Fruit fly (Drosophila melanogaster) Kc167 (cell line): ENCODE results near the gene CG10222.

Experiments used
- Myc ChIP-seq: fragments of >200 bp; optimal IDR thresholded peaks from 2 replicates; lab custom pipeline; 2017; ENCODE audit warnings: missing external identifiers
- insv ChIP-seq: fragments of >200 bp; optimal IDR thresholded peaks from 3 replicates; lab custom pipeline; 2018; ENCODE audit warnings: missing external identifiers
- psq ChIP-seq: fragments of >200 bp; optimal IDR thresholded peaks from 2 replicates; lab custom pipeline; 2017; ENCODE audit warnings: missing external identifiers

dm6 chr3L:13424068-13424467, 11.8 kb upstream of the CG10222 start, which contains the start of gene CG33263:
- TF ChIP-seq insv (lab: Kevin White, UChicago) (no peak), Myc (lab: Kevin White, UChicago) (no peak), psq (no peak)
